Fruit fly (Drosophila melanogaster): Measurements from ENCODE around the gene SerRS.

DNA sequence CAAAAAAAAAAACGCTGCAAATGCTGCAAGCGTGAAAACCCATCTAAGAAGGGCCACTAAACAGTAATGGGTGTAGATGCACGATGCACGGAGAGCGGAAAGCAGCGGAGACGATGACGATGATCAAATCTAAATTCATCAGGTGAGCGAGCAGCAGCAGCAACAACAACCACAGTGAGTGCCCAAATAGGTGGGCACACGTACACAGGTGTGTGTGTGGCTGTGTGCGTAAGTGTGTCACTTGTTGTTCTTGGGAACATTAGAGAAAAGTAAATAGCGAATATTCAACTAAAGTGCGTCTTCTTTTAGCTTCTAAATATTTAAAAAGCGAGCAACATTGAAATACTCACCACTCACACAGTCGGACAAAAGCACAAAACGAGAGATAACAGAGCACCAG lies 44.0 kb downstream of the SerRS start:
- TF ChIP-seq Jra (GFP tag; optimal IDR thresholded peaks at IDR 0.05) (no peak), usp (GFP tag; optimal IDR thresholded peaks at IDR 0.05) (no peak), OdsH (GFP tag; optimal IDR thresholded peaks at IDR 0.05) (no peak)
